Fruit fly (Drosophila melanogaster): Measurements from ENCODE around the gene Neb-cGP.

Gene Neb-cGP

dm6 chrX:10487964-10488605 is 27.5 kb downstream of the Neb-cGP start (continued):
- TF ChIP-seq CoRest (tag; optimal IDR thresholded peaks at IDR 0.05) = peak; percentile 65
- peak in 1 of 2 experiments; percentile 55 for TF ChIP-seq Hr51 (GFP tag; optimal IDR thresholded peaks at IDR 0.05)
- TF ChIP-seq ems (GFP tag; optimal IDR thresholded peaks at IDR 0.05) = peak; percentile 18
- TF ChIP-seq Atf6 (GFP tag; IDR thresholded peaks at IDR 0.05) = 0 out of 2 replicates have a peak, but pooled peaks have one; percentile 63
- peak; percentile 88 for TF ChIP-seq exex (tag; optimal IDR thresholded peaks at IDR 0.05)
- TF ChIP-seq pnt (GFP tag; optimal IDR thresholded peaks at IDR 0.05) = no peak
- peak; percentile 50 for TF ChIP-seq CHES-1-like (GFP tag; optimal IDR thresholded peaks at IDR 0.05)
- TF ChIP-seq CG17359 (tag; optimal IDR thresholded peaks at IDR 0.05) = no peak
- TF ChIP-seq nom (GFP tag; optimal IDR thresholded peaks at IDR 0.05) = no peak
- peak; percentile 27 for TF ChIP-seq CG8944 (GFP tag; optimal IDR thresholded peaks at IDR 0.05)
- TF ChIP-seq CG11695 (GFP tag; IDR thresholded peaks at IDR 0.05) = 0 out of 3 replicates have a peak, but pooled peaks have one; percentile 47
- TF ChIP-seq CG12391 (tag; optimal IDR thresholded peaks at IDR 0.05) = peak; percentile 20
- TF ChIP-seq CG14965 (GFP tag; optimal IDR thresholded peaks at IDR 0.05; ENCODE audit: borderline replicate concordance) = no peak
- no peak for TF ChIP-seq CG3065 (GFP tag; optimal IDR thresholded peaks at IDR 0.05)
- TF ChIP-seq hkb (optimal IDR thresholded peaks at IDR 0.05) = no peak
- peak; percentile 43; the same call in 1 of the 2 replicates for TF ChIP-seq hkb (GFP tag; IDR thresholded peaks at IDR 0.05)
- no peak for TF ChIP-seq bab2 (GFP tag; optimal IDR thresholded peaks at IDR 0.05)
- no peak for TF ChIP-seq Max (GFP tag; optimal IDR thresholded peaks at IDR 0.05)
- no peak for TF ChIP-seq CG13123 (GFP tag; optimal IDR thresholded peaks at IDR 0.05)
- TF ChIP-seq caup (GFP tag; optimal IDR thresholded peaks at IDR 0.05; ENCODE audit: severe bottlenecking) = peak; percentile 39
- peak; percentile 31 for TF ChIP-seq Antp (GFP tag; optimal IDR thresholded peaks at IDR 0.05)
- TF ChIP-seq CG8478 (optimal IDR thresholded peaks at IDR 0.05) = no peak
- peak; percentile 47 for TF ChIP-seq HHEX (GFP tag; optimal IDR thresholded peaks at IDR 0.05)
- TF ChIP-seq NfI (GFP tag; optimal IDR thresholded peaks at IDR 0.05) = peak; percentile 20
- no peak for TF ChIP-seq trh (GFP tag; optimal IDR thresholded peaks at IDR 0.05)
- TF ChIP-seq CG9215 (GFP tag; IDR thresholded peaks at IDR 0.05) = peak; percentile 41; the same call in 1 of the 2 replicates
- TF ChIP-seq gem (tag; optimal IDR thresholded peaks at IDR 0.05) = peak; percentile 61
- TF ChIP-seq CG9609 (GFP tag; optimal IDR thresholded peaks at IDR 0.05) = peak; percentile 11
- no peak for TF ChIP-seq tll (GFP tag; optimal IDR thresholded peaks at IDR 0.05)
- TF ChIP-seq CG31388 (GFP tag; optimal IDR thresholded peaks at IDR 0.05) = no peak
- TF ChIP-seq CG10462 (GFP tag; optimal IDR thresholded peaks at IDR 0.05) = no peak
- no peak for TF ChIP-seq eve (GFP tag; optimal IDR thresholded peaks at IDR 0.05)
- TF ChIP-seq Usf (GFP tag; optimal IDR thresholded peaks at IDR 0.05) = peak; percentile 28
- TF ChIP-seq NC2β (GFP tag; optimal IDR thresholded peaks at IDR 0.05) = no peak
- TF ChIP-seq lola (GFP tag; optimal IDR thresholded peaks at IDR 0.05) = no peak
- no peak for TF ChIP-seq seq (GFP tag; IDR thresholded peaks at IDR 0.05)
- TF ChIP-seq ATbp (GFP tag; optimal IDR thresholded peaks at IDR 0.05) = no peak
- no peak for TF ChIP-seq br (optimal IDR thresholded peaks at IDR 0.05)
- TF ChIP-seq row (GFP tag; IDR thresholded peaks at IDR 0.05) = peak; percentile 60; the same call in 2 of the 3 replicates
- peak; percentile 15 for TF ChIP-seq CG3995 (GFP tag; optimal IDR thresholded peaks at IDR 0.05)
- no peak for TF ChIP-seq tx (GFP tag; optimal IDR thresholded peaks at IDR 0.05)
- peak; percentile 73 for TF ChIP-seq Meics (GFP tag; optimal IDR thresholded peaks at IDR 0.05)
- TF ChIP-seq gt (GFP tag; IDR thresholded peaks at IDR 0.05) = no peak
- TF ChIP-seq Dek (tag; optimal IDR thresholded peaks at IDR 0.05) = peak; percentile 28
- TF ChIP-seq CG17385 (GFP tag; optimal IDR thresholded peaks at IDR 0.05) = peak; percentile 57
- TF ChIP-seq gsb-n (tag; optimal IDR thresholded peaks at IDR 0.05) = no peak
- TF ChIP-seq CG12236 (GFP tag; optimal IDR thresholded peaks at IDR 0.05) = no peak
- TF ChIP-seq CG1024 (GFP tag; IDR thresholded peaks at IDR 0.05) = no peak
- TF ChIP-seq salm (tag; optimal IDR thresholded peaks at IDR 0.05) = no peak
- TF ChIP-seq CG2678 (tag; optimal IDR thresholded peaks at IDR 0.05) = peak; percentile 78
